Worm (Caenorhabditis elegans): ENCODE measurements around the gene ssp-34.

DNA sequence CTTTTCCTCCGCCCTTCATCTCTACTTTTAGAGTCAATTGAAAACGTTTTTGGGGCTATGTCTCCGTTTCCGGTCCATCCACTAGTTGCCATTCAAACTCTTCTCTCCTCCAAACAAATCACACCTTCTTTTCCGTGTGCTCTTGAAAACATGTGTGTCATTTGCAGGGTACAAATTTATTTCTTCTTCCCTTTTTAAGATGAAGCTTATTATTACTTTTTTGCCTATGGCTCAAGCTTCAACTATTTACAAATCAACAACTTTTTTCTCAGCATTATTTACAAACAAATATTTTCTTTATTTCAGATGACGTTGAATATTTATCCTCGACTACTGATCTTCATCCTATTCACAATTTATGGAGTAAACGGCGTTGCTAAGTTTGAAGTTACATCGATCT is 6.1 kb upstream of the ssp-34 start, which contains the start of gene T25B9.3:
- TF ChIP-seq egl-27 (tag; optimal IDR thresholded peaks at IDR 0.05) (no peak), ces-1 (GFP tag; optimal IDR thresholded peaks at IDR 0.05) (no peak), lin-13 (GFP tag; optimal IDR thresholded peaks at IDR 0.05) (no peak), R02D3.7 (tag; optimal IDR thresholded peaks at IDR 0.05) (no peak), nhr-11 (tag; optimal IDR thresholded peaks at IDR 0.05) (no peak), ceh-82 (tag; optimal IDR thresholded peaks at IDR 0.05) (no peak), aly-2 (tag; optimal IDR thresholded peaks at IDR 0.05) (no peak), fkh-10 (GFP tag; optimal IDR thresholded peaks at IDR 0.05) (no peak)

All from whole organism, L4 larva.